Fruit fly (Drosophila melanogaster) whole organism, prepupa: ENCODE measurements around the gene Plp.

ENCODE experiments used
- CG15336 ChIP-seq: fragments of 200-800 bp; sonication (Bioruptor generic); IDR thresholded peaks from 2 replicates; pipeline ENCODE4 v1.3.6; 2022; ENCODE audit warnings: missing biosample characterization, missing genetic modification characterization
- CG32006 ChIP-seq: fragments of 200-800 bp; sonication (Bioruptor generic); optimal IDR thresholded peaks from 3 replicates; lab custom pipeline; 2017; ENCODE audit warnings: missing biosample characterization, mild to moderate bottlenecking, missing genetic modification characterization
- Sox14 ChIP-seq: fragments of 200-800 bp; sonication (Bioruptor generic); optimal IDR thresholded peaks from 3 replicates; lab custom pipeline; 2016; ENCODE audit warnings: missing biosample characterization, missing genetic modification characterization
- eg ChIP-seq: fragments of 200-800 bp; sonication (Bioruptor generic); IDR thresholded peaks from 3 replicates; pipeline ENCODE4 v1.3.6; 2022; ENCODE audit warnings: missing biosample characterization, missing genetic modification characterization

dm6 chr3L:15054035-15054434 lies 40.5 kb downstream of the Plp start, which contains the start of gene CG18649:
- TF ChIP-seq CG15336 (GFP tag; lab: Robert Waterston, UW) (no peak), CG32006 (GFP tag; lab: Kevin White, UChicago) (no peak), eg (GFP tag; lab: Robert Waterston, UW) (no peak), Sox14 (GFP tag; lab: Kevin White, UChicago) (no peak)
